Worm (Caenorhabditis elegans) whole organism, mixed stage, embryonic: ENCODE data around the gene C06A1.3.
A peak's percentile ranks its signal among the peaks of the same experiment; 100 is the strongest.

Experiments used
- M03D4.4 ChIP-seq: sonication (generic microtip); optimal IDR thresholded peaks from 2 replicates; lab custom pipeline; 2017; ENCODE audit warnings: mild to moderate bottlenecking, missing genetic modification characterization, missing compliant biosample characterization
- bed-3 ChIP-seq: fragments of 200-800 bp; sonication (Bioruptor generic); optimal IDR thresholded peaks from 3 replicates; lab custom pipeline; 2018; ENCODE audit warnings: mild to moderate bottlenecking, missing genetic modification characterization, moderate library complexity, missing compliant biosample characterization
- ceh-39 ChIP-seq: fragments of 150-350 bp; optimal IDR thresholded peaks from 2 replicates; lab custom pipeline; 2014; ENCODE audit warnings: missing biosample characterization, missing genetic modification characterization
- ceh-43 ChIP-seq: fragments of 200-800 bp; sonication (Bioruptor generic); optimal IDR thresholded peaks from 2 replicates; lab custom pipeline; 2018; ENCODE audit warnings: mild to moderate bottlenecking, missing genetic modification characterization, moderate library complexity, missing compliant biosample characterization
- ceh-83 ChIP-seq: fragments of 200-800 bp; sonication (Bioruptor generic); optimal IDR thresholded peaks from 2 replicates; lab custom pipeline; 2018; ENCODE audit warnings: mild to moderate bottlenecking, missing genetic modification characterization, missing compliant biosample characterization
- ces-1 ChIP-seq: fragments of 150-350 bp; optimal IDR thresholded peaks from 2 replicates; lab custom pipeline; 2014; ENCODE audit warnings: missing biosample characterization, missing genetic modification reagents, missing genetic modification characterization
- cnd-1 ChIP-seq: fragments of 200-800 bp; sonication (Bioruptor generic); optimal IDR thresholded peaks from 2 replicates; lab custom pipeline; 2018; ENCODE audit warnings: mild to moderate bottlenecking, missing genetic modification characterization, missing compliant biosample characterization
- drap-1 ChIP-seq: fragments of 200-800 bp; sonication (Bioruptor generic); optimal IDR thresholded peaks from 3 replicates; lab custom pipeline; 2018; ENCODE audit warnings: mild to moderate bottlenecking, missing genetic modification characterization, missing compliant biosample characterization
- elt-1 ChIP-seq: sonication (generic microtip); optimal IDR thresholded peaks from 2 replicates; lab custom pipeline; 2017; ENCODE audit warnings: missing genetic modification characterization, mild to moderate bottlenecking, missing compliant biosample characterization, antibody characterized with exemption, moderate library complexity, borderline replicate concordance; ENCODE audit not compliant: insufficient read depth
- elt-3 ChIP-seq: fragments of 150-350 bp; optimal IDR thresholded peaks from 2 replicates; lab custom pipeline; 2014; ENCODE audit warnings: missing biosample characterization, missing genetic modification characterization
- flh-1 ChIP-seq: fragments of 200-800 bp; sonication (Bioruptor generic); optimal IDR thresholded peaks from 2 replicates; lab custom pipeline; 2018; ENCODE audit warnings: mild to moderate bottlenecking, missing genetic modification characterization, moderate library complexity, missing compliant biosample characterization
- ham-2 ChIP-seq: fragments of 200-800 bp; sonication (Bioruptor generic); optimal IDR thresholded peaks from 2 replicates; lab custom pipeline; 2018; ENCODE audit warnings: mild to moderate bottlenecking, missing genetic modification characterization, missing compliant biosample characterization
- hlh-1 ChIP-seq: fragments of 150-350 bp; optimal IDR thresholded peaks from 2 replicates; lab custom pipeline; 2014; ENCODE audit warnings: missing biosample characterization, missing genetic modification reagents, missing genetic modification characterization
- lin-13 ChIP-seq: fragments of 150-350 bp; optimal IDR thresholded peaks from 2 replicates; lab custom pipeline; 2014; ENCODE audit warnings: missing biosample characterization, missing genetic modification characterization
- lin-32 ChIP-seq: fragments of 200-800 bp; sonication (Bioruptor generic); optimal IDR thresholded peaks from 2 replicates; lab custom pipeline; 2018; ENCODE audit warnings: mild to moderate bottlenecking, missing genetic modification characterization, missing compliant biosample characterization
- lsy-2 ChIP-seq: fragments of 150-350 bp; optimal IDR thresholded peaks from 2 replicates; lab custom pipeline; 2014; ENCODE audit warnings: missing biosample characterization, missing genetic modification characterization
- mab-5 ChIP-seq: fragments of 150-350 bp; optimal IDR thresholded peaks from 2 replicates; lab custom pipeline; 2014; ENCODE audit warnings: missing biosample characterization, missing genetic modification characterization
- mep-1 ChIP-seq: fragments of 150-350 bp; optimal IDR thresholded peaks from 2 replicates; lab custom pipeline; 2017; ENCODE audit warnings: missing biosample characterization, missing genetic modification reagents, missing genetic modification characterization, inconsistent platforms
- mls-2 ChIP-seq: sonication (generic microtip); optimal IDR thresholded peaks from 2 replicates; lab custom pipeline; 2016; ENCODE audit warnings: mild to moderate bottlenecking, missing genetic modification characterization, moderate library complexity, missing compliant biosample characterization
- nhr-12 ChIP-seq: fragments of 150-350 bp; optimal IDR thresholded peaks from 2 replicates; lab custom pipeline; 2014; ENCODE audit warnings: missing biosample characterization, missing genetic modification characterization
- nhr-2 ChIP-seq: fragments of 150-350 bp; optimal IDR thresholded peaks from 2 replicates; lab custom pipeline; 2014; ENCODE audit warnings: missing biosample characterization, missing genetic modification characterization
- nhr-237 ChIP-seq: fragments of 150-350 bp; optimal IDR thresholded peaks from 2 replicates; lab custom pipeline; 2014; ENCODE audit warnings: missing biosample characterization, missing genetic modification characterization
- nhr-28 ChIP-seq: fragments of 150-350 bp; optimal IDR thresholded peaks from 2 replicates; lab custom pipeline; 2014; ENCODE audit warnings: missing biosample characterization, missing genetic modification characterization
- nhr-76 ChIP-seq: sonication (generic microtip); optimal IDR thresholded peaks from 2 replicates; lab custom pipeline; 2017; ENCODE audit warnings: missing biosample characterization, missing genetic modification characterization
- sem-2 ChIP-seq: fragments of 200-800 bp; sonication (Bioruptor generic); optimal IDR thresholded peaks from 2 replicates; lab custom pipeline; 2018; ENCODE audit warnings: mild to moderate bottlenecking, missing genetic modification characterization, missing compliant biosample characterization
- snpc-4 ChIP-seq: fragments of 150-350 bp; optimal IDR thresholded peaks from 2 replicates; lab custom pipeline; 2014; ENCODE audit warnings: missing biosample characterization, missing genetic modification characterization
- sptf-1 ChIP-seq: sonication (generic microtip); optimal IDR thresholded peaks from 2 replicates; lab custom pipeline; 2017; ENCODE audit warnings: mild to moderate bottlenecking, missing genetic modification characterization, moderate library complexity, missing compliant biosample characterization
- tbx-8 ChIP-seq: fragments of 200-800 bp; sonication (Bioruptor generic); optimal IDR thresholded peaks from 2 replicates; lab custom pipeline; 2018; ENCODE audit warnings: mild to moderate bottlenecking, missing genetic modification characterization, moderate library complexity, missing compliant biosample characterization
- unc-120 ChIP-seq: sonication (generic microtip); optimal IDR thresholded peaks from 2 replicates; lab custom pipeline; 2017; ENCODE audit warnings: missing genetic modification characterization, missing compliant biosample characterization; ENCODE audit not compliant: poor library complexity, severe bottlenecking
- unc-39 ChIP-seq: fragments of 150-350 bp; optimal IDR thresholded peaks from 2 replicates; lab custom pipeline; 2014; ENCODE audit warnings: missing biosample characterization, missing genetic modification characterization
- unc-62 ChIP-seq: fragments of 150-350 bp; optimal IDR thresholded peaks from 2 replicates; lab custom pipeline; 2014; ENCODE audit warnings: missing biosample characterization, missing genetic modification reagents, missing genetic modification characterization
- zip-8 ChIP-seq: fragments of 150-350 bp; optimal IDR thresholded peaks from 2 replicates; lab custom pipeline; 2014; ENCODE audit warnings: missing biosample characterization, missing genetic modification characterization

Gene C06A1.3

ce11 chrII:10592452-10592851 is 20.4 kb downstream of the C06A1.3 start, which contains the start of gene crn-5:
crn-5 (plus strand) TSS chrII:10592752.
- no peak for TF ChIP-seq unc-120
- TF ChIP-seq ceh-39 (tag; lab: Kevin White, UChicago) = no peak
- TF ChIP-seq flh-1 (GFP tag; lab: Kevin White, UChicago) = no peak
- TF ChIP-seq lsy-2 (tag; lab: Kevin White, UChicago) = no peak
- no peak for TF ChIP-seq lin-13
- no peak for TF ChIP-seq zip-8 (tag; lab: Kevin White, UChicago)
- no peak for TF ChIP-seq ceh-83 (GFP tag; lab: Kevin White, UChicago)
- TF ChIP-seq M03D4.4 (tag; lab: Kevin White, UChicago) = no peak
- TF ChIP-seq mab-5 (tag; lab: Kevin White, UChicago) = no peak
- no peak for TF ChIP-seq nhr-76
- TF ChIP-seq ces-1 (GFP tag; lab: Kevin White, UChicago) = no peak
- TF ChIP-seq ham-2 = no peak
- TF ChIP-seq lin-32 (GFP tag; lab: Kevin White, UChicago) = no peak
- TF ChIP-seq, all 35 proteins: peak for 0

- peak; percentile 94 for TF ChIP-seq zip-8 (tag; lab: Kevin White, UChicago)
- TF ChIP-seq hlh-1 (tag; lab: Kevin White, UChicago) = no peak
- TF ChIP-seq elt-1 (tag; lab: Kevin White, UChicago) = no peak
- TF ChIP-seq ceh-39 (tag; lab: Kevin White, UChicago) = no peak
- no peak for TF ChIP-seq cnd-1 (tag; lab: Kevin White, UChicago)
- no peak for TF ChIP-seq mep-1 (tag; lab: Kevin White, UChicago)
- TF ChIP-seq elt-3 = no peak
Observed at ce11 chrII:10594312-10594711, 22.2 kb downstream of the C06A1.3 start.

- TF ChIP-seq hlh-1 (tag; lab: Kevin White, UChicago) = no peak
- no peak for TF ChIP-seq nhr-12 (tag; lab: Kevin White, UChicago)
- TF ChIP-seq ham-2 = no peak
- no peak for TF ChIP-seq snpc-4 (tag; lab: Kevin White, UChicago)
- TF ChIP-seq drap-1 (GFP tag; lab: Kevin White, UChicago) = no peak
- TF ChIP-seq cnd-1 (tag; lab: Kevin White, UChicago) = no peak
- no peak for TF ChIP-seq unc-62 (GFP tag; lab: Kevin White, UChicago)
Observed at ce11 chrII:10594758-10595157, 22.7 kb downstream of the C06A1.3 start, which contains the start of gene C14A4.6. C14A4.6 (minus strand) TSS chrII:10594776.

- TF ChIP-seq unc-39 (tag; lab: Kevin White, UChicago) = no peak
- no peak for TF ChIP-seq mep-1 (tag; lab: Kevin White, UChicago)
- no peak for TF ChIP-seq nhr-28 (tag; lab: Kevin White, UChicago)
- TF ChIP-seq mls-2 (tag; lab: Kevin White, UChicago) = no peak
- no peak for TF ChIP-seq sptf-1 (tag; lab: Kevin White, UChicago)
- TF ChIP-seq sem-2 (GFP tag; lab: Kevin White, UChicago) = no peak
- TF ChIP-seq tbx-8 (GFP tag; lab: Kevin White, UChicago) = no peak
- TF ChIP-seq nhr-12 (tag; lab: Kevin White, UChicago) = no peak
- no peak for TF ChIP-seq ceh-39 (tag; lab: Kevin White, UChicago)
- no peak for TF ChIP-seq nhr-2 (tag; lab: Kevin White, UChicago)
- TF ChIP-seq nhr-76 = no peak
Observed at ce11 chrII:10596462-10596861, 24.4 kb downstream of the C06A1.3 start, which contains the start of gene C14A4.7. C14A4.7 (minus strand) TSS chrII:10596562.

ce11 chrII:10598039-10598438 is 26.0 kb downstream of the C06A1.3 start, which contains the start of gene C14A4.8:
C14A4.8 (minus strand) TSS chrII:10598139.
- TF ChIP-seq unc-62 (GFP tag; lab: Kevin White, UChicago) = no peak
- TF ChIP-seq snpc-4 (tag; lab: Kevin White, UChicago) = no peak
- TF ChIP-seq elt-1 (tag; lab: Kevin White, UChicago) = no peak
- no peak for TF ChIP-seq elt-3
- no peak for TF ChIP-seq ceh-83 (GFP tag; lab: Kevin White, UChicago)
- TF ChIP-seq bed-3 (GFP tag; lab: Kevin White, UChicago) = no peak
- no peak for TF ChIP-seq mab-5 (tag; lab: Kevin White, UChicago)
- no peak for TF ChIP-seq lin-32 (GFP tag; lab: Kevin White, UChicago)
- TF ChIP-seq M03D4.4 (tag; lab: Kevin White, UChicago) = no peak
- no peak for TF ChIP-seq nhr-237 (tag; lab: Kevin White, UChicago)
- TF ChIP-seq lin-13 = no peak
- no peak for TF ChIP-seq nhr-28 (tag; lab: Kevin White, UChicago)
- TF ChIP-seq nhr-2 (tag; lab: Kevin White, UChicago) = no peak
- TF ChIP-seq drap-1 (GFP tag; lab: Kevin White, UChicago) = no peak
- TF ChIP-seq ceh-43 = no peak
- TF ChIP-seq ham-2 = no peak
